Worm (Caenorhabditis elegans) whole organism, young adult: ENCODE data around the gene hira-1.

Source experiments
- B0019.2 ChIP-seq: fragments of 200-800 bp; sonication (Bioruptor generic); conservative IDR thresholded peaks from 2 replicates; pipeline ENCODE4 v1.3.6; 2022; ENCODE audit warnings: missing genetic modification reagents, missing genetic modification characterization, missing compliant biosample characterization
- B0035.1 ChIP-seq: sonication (generic microtip); optimal IDR thresholded peaks from 2 replicates; lab custom pipeline; 2016; ENCODE audit warnings: missing genetic modification characterization, mild to moderate bottlenecking, missing compliant biosample characterization, missing genotype, missing genetic modification reagents
- B0261.1 ChIP-seq: sonication (generic microtip); optimal IDR thresholded peaks from 2 replicates; lab custom pipeline; 2016; ENCODE audit warnings: mild to moderate bottlenecking, missing genetic modification characterization, moderate library complexity, missing compliant biosample characterization
- C17E4.6 ChIP-seq: fragments of 200-800 bp; sonication (Bioruptor generic); IDR thresholded peaks from 2 replicates; pipeline ENCODE4 v1.3.6; 2022; ENCODE audit warnings: missing genetic modification reagents, missing genetic modification characterization, missing compliant biosample characterization
- F10E7.11 ChIP-seq: sonication (generic microtip); optimal IDR thresholded peaks from 2 replicates; lab custom pipeline; 2017; ENCODE audit warnings: mild to moderate bottlenecking, missing genetic modification characterization, moderate library complexity, missing compliant biosample characterization
- F33H1.4 ChIP-seq: fragments of 200-800 bp; sonication (Bioruptor generic); IDR thresholded peaks from 2 replicates; pipeline ENCODE4 v1.3.6; 2022; ENCODE audit warnings: missing genetic modification reagents, missing genetic modification characterization, missing compliant biosample characterization
- F57C9.4 ChIP-seq: sonication (generic microtip); optimal IDR thresholded peaks from 2 replicates; lab custom pipeline; 2017; ENCODE audit warnings: mild to moderate bottlenecking, missing genetic modification characterization, missing compliant biosample characterization
- K11D2.4 ChIP-seq: fragments of 200-800 bp; sonication (Bioruptor generic); IDR thresholded peaks from 2 replicates; pipeline ENCODE4 v1.3.6; 2022; ENCODE audit warnings: missing genetic modification reagents, missing genetic modification characterization, missing compliant biosample characterization
- K12H6.12 ChIP-seq: fragments of 200-800 bp; sonication (Bioruptor generic); optimal IDR thresholded peaks from 2 replicates; lab custom pipeline; 2018; ENCODE audit warnings: mild to moderate bottlenecking, missing genetic modification characterization, missing compliant biosample characterization
- T07F8.4 ChIP-seq: sonication (generic microtip); optimal IDR thresholded peaks from 2 replicates; lab custom pipeline; 2016; ENCODE audit warnings: mild to moderate bottlenecking, missing genetic modification characterization, moderate library complexity, missing compliant biosample characterization
- Y95B8A.8 ChIP-seq: fragments of 200-800 bp; sonication (Bioruptor generic); IDR thresholded peaks from 2 replicates; pipeline ENCODE4 v1.3.6; 2022; ENCODE audit warnings: missing genetic modification reagents, missing genetic modification characterization, missing compliant biosample characterization
- ZK185.1 ChIP-seq: sonication (generic microtip); optimal IDR thresholded peaks from 2 replicates; lab custom pipeline; 2016; ENCODE audit warnings: mild to moderate bottlenecking, missing genetic modification characterization, missing compliant biosample characterization; ENCODE audit not compliant: poor library complexity, severe bottlenecking
- athp-1 ChIP-seq: sonication (generic microtip); optimal IDR thresholded peaks from 2 replicates; lab custom pipeline; 2017; ENCODE audit warnings: mild to moderate bottlenecking, missing genetic modification characterization, missing compliant biosample characterization
- attf-3 ChIP-seq: fragments of 200-800 bp; sonication (Bioruptor generic); conservative IDR thresholded peaks from 2 replicates; pipeline ENCODE4 v1.3.6; 2022; ENCODE audit warnings: missing genetic modification reagents, missing genetic modification characterization, missing compliant biosample characterization
- attf-5 ChIP-seq: fragments of 200-800 bp; sonication (Bioruptor generic); optimal IDR thresholded peaks from 2 replicates; lab custom pipeline; 2018; ENCODE audit warnings: mild to moderate bottlenecking, missing genetic modification characterization, missing compliant biosample characterization
- bed-2 ChIP-seq: fragments of 200-800 bp; sonication (Bioruptor generic); IDR thresholded peaks from 2 replicates; pipeline ENCODE4 v1.3.6; 2022; ENCODE audit warnings: missing genetic modification reagents, missing genetic modification characterization, missing compliant biosample characterization
- ceh-100 ChIP-seq: fragments of 200-800 bp; sonication (Bioruptor generic); IDR thresholded peaks from 2 replicates; pipeline ENCODE4 v1.3.6; 2022; ENCODE audit warnings: missing genetic modification reagents, missing genetic modification characterization, missing compliant biosample characterization
- ceh-79 ChIP-seq: sonication (generic microtip); optimal IDR thresholded peaks from 2 replicates; lab custom pipeline; 2017; ENCODE audit warnings: mild to moderate bottlenecking, missing genetic modification characterization, missing compliant biosample characterization
- ceh-91 ChIP-seq: fragments of 200-800 bp; sonication (Bioruptor generic); IDR thresholded peaks from 2 replicates; pipeline ENCODE4 v1.3.6; 2022; ENCODE audit warnings: missing genetic modification reagents, missing genetic modification characterization, missing compliant biosample characterization
- chd-7 ChIP-seq: sonication (generic microtip); optimal IDR thresholded peaks from 2 replicates; lab custom pipeline; 2016; ENCODE audit warnings: mild to moderate bottlenecking, missing genetic modification characterization, moderate library complexity, missing compliant biosample characterization
- dox-1 ChIP-seq: fragments of 200-800 bp; sonication (Bioruptor generic); IDR thresholded peaks from 2 replicates; pipeline ENCODE4 v1.3.6; 2022; ENCODE audit warnings: missing genetic modification reagents, missing genetic modification characterization, missing compliant biosample characterization
- egl-44 ChIP-seq: fragments of 200-800 bp; sonication (Bioruptor generic); IDR thresholded peaks from 2 replicates; pipeline ENCODE4 v1.3.6; 2022; ENCODE audit warnings: missing genetic modification reagents, missing genetic modification characterization, missing compliant biosample characterization
- egrh-3 ChIP-seq: fragments of 200-800 bp; sonication (Bioruptor generic); IDR thresholded peaks from 2 replicates; pipeline ENCODE4 v1.3.6; 2022; ENCODE audit warnings: missing genetic modification reagents, missing genetic modification characterization, missing compliant biosample characterization
- ekl-4 ChIP-seq: fragments of 200-800 bp; sonication (Bioruptor generic); IDR thresholded peaks from 2 replicates; pipeline ENCODE4 v1.3.6; 2022; ENCODE audit warnings: missing genetic modification reagents, missing genetic modification characterization, missing compliant biosample characterization
- fkh-3 ChIP-seq: sonication (generic microtip); optimal IDR thresholded peaks from 2 replicates; lab custom pipeline; 2016; ENCODE audit warnings: mild to moderate bottlenecking, missing genetic modification characterization, missing compliant biosample characterization
- hmg-1.2 ChIP-seq: fragments of 200-800 bp; sonication (Bioruptor generic); IDR thresholded peaks from 2 replicates; pipeline ENCODE4 v1.3.6; 2022; ENCODE audit warnings: missing genetic modification reagents, missing genetic modification characterization, missing compliant biosample characterization
- hmg-20 ChIP-seq: fragments of 200-800 bp; sonication (Bioruptor generic); IDR thresholded peaks from 2 replicates; pipeline ENCODE4 v1.3.6; 2022; ENCODE audit warnings: missing genetic modification reagents, missing genetic modification characterization, missing compliant biosample characterization
- let-607 ChIP-seq, 2 experiments: fragments of 200-800 bp in 1 of 2; sonication (Bioruptor generic) in 1 of 2; sonication (generic microtip) in 1 of 2; optimal IDR thresholded peaks; 2 replicates each; lab custom pipeline; 2016 to 2018; ENCODE audit warnings: mild to moderate bottlenecking in 2 of 2, missing compliant biosample characterization in 2 of 2, missing genetic modification characterization in 2 of 2, moderate library complexity in 2 of 2, missing genotype in 1 of 2
- lin-40 ChIP-seq: sonication (generic microtip); optimal IDR thresholded peaks from 2 replicates; lab custom pipeline; 2016; ENCODE audit warnings: missing genetic modification characterization, mild to moderate bottlenecking, missing compliant biosample characterization, missing genotype, missing genetic modification reagents
- lin-54 ChIP-seq: fragments of 200-800 bp; sonication (Bioruptor generic); optimal IDR thresholded peaks from 2 replicates; lab custom pipeline; 2018; ENCODE audit warnings: mild to moderate bottlenecking, missing genetic modification characterization, missing compliant biosample characterization
- lsl-1 ChIP-seq: fragments of 200-800 bp; sonication (Bioruptor generic); optimal IDR thresholded peaks from 2 replicates; lab custom pipeline; 2018; ENCODE audit warnings: mild to moderate bottlenecking, missing genetic modification characterization, moderate library complexity, missing compliant biosample characterization
- madf-10 ChIP-seq: sonication (generic microtip); optimal IDR thresholded peaks from 2 replicates; lab custom pipeline; 2016; ENCODE audit warnings: mild to moderate bottlenecking, missing genetic modification characterization, missing compliant biosample characterization
- nhr-120 ChIP-seq: fragments of 200-800 bp; sonication (Bioruptor generic); IDR thresholded peaks from 2 replicates; pipeline ENCODE4 v1.3.6; 2022; ENCODE audit warnings: missing genetic modification characterization, missing compliant biosample characterization
- nhr-27 ChIP-seq: fragments of 200-800 bp; sonication (Bioruptor generic); optimal IDR thresholded peaks from 2 replicates; lab custom pipeline; 2018; ENCODE audit warnings: mild to moderate bottlenecking, missing genetic modification characterization, moderate library complexity, missing compliant biosample characterization
- nhr-80 ChIP-seq: sonication (generic microtip); optimal IDR thresholded peaks from 2 replicates; lab custom pipeline; 2016; ENCODE audit warnings: missing genetic modification characterization, missing compliant biosample characterization
- pbrm-1 ChIP-seq: fragments of 200-800 bp; sonication (Bioruptor generic); IDR thresholded peaks from 2 replicates; pipeline ENCODE4 v1.3.6; 2022; ENCODE audit warnings: missing genetic modification reagents, missing genetic modification characterization, missing compliant biosample characterization
- repo-1 ChIP-seq: sonication (generic microtip); optimal IDR thresholded peaks from 2 replicates; lab custom pipeline; 2017; ENCODE audit warnings: mild to moderate bottlenecking, missing genetic modification characterization, missing compliant biosample characterization
- rpc-1 ChIP-seq, 2 experiments: fragments of 150-350 bp in 1 of 2; sonication (generic microtip) in 1 of 2; optimal IDR thresholded peaks; 2 replicates each; lab custom pipeline; 2014 to 2018; ENCODE audit warnings: missing biosample characterization in 1 of 2, missing genetic modification characterization in 1 of 2, missing genetic modification reagents in 1 of 2, missing genotype in 1 of 2
- snpc-4 ChIP-seq, 5 experiments: fragments of 150-350 bp in 1 of 5; sonication (generic microtip) in 4 of 5; optimal IDR thresholded peaks; 2 replicates each; lab custom pipeline; 2014 to 2018; ENCODE audit warnings: missing genetic modification characterization in 5 of 5, missing biosample characterization in 3 of 5, antibody characterized with exemption in 2 of 5, mild to moderate bottlenecking in 2 of 5, missing compliant biosample characterization in 2 of 5, missing genotype in 2 of 5, moderate library complexity in 2 of 5, missing genetic modification reagents in 1 of 5
- somi-1 ChIP-seq: fragments of 200-800 bp; sonication (Bioruptor generic); optimal IDR thresholded peaks from 2 replicates; lab custom pipeline; 2018; ENCODE audit warnings: mild to moderate bottlenecking, missing genetic modification characterization, missing compliant biosample characterization
- tlf-1 ChIP-seq: fragments of 200-800 bp; sonication (Bioruptor generic); optimal IDR thresholded peaks from 2 replicates; lab custom pipeline; 2018; ENCODE audit warnings: mild to moderate bottlenecking, missing genetic modification characterization, missing compliant biosample characterization
- xnd-1 ChIP-seq: sonication (generic microtip); optimal IDR thresholded peaks from 2 replicates; lab custom pipeline; 2016; ENCODE audit warnings: missing genotype, missing genetic modification reagents, missing genetic modification characterization, missing compliant biosample characterization
- zim-3 ChIP-seq: sonication (generic microtip); optimal IDR thresholded peaks from 2 replicates; lab custom pipeline; 2017; ENCODE audit warnings: mild to moderate bottlenecking, missing genetic modification characterization, moderate library complexity, missing compliant biosample characterization
- ztf-18 ChIP-seq: sonication (generic microtip); optimal IDR thresholded peaks from 2 replicates; lab custom pipeline; 2016; ENCODE audit warnings: missing genotype, mild to moderate bottlenecking, missing genetic modification characterization, missing compliant biosample characterization
- ztf-3 ChIP-seq: fragments of 200-800 bp; sonication (Bioruptor generic); optimal IDR thresholded peaks from 2 replicates; lab custom pipeline; 2018; ENCODE audit warnings: mild to moderate bottlenecking, missing genetic modification characterization, missing compliant biosample characterization
- ztf-6 ChIP-seq: fragments of 200-800 bp; sonication (Bioruptor generic); IDR thresholded peaks from 2 replicates; pipeline ENCODE4 v1.3.6; 2022; ENCODE audit warnings: missing genetic modification reagents, missing genetic modification characterization, missing compliant biosample characterization

The hira-1 gene

DNA sequence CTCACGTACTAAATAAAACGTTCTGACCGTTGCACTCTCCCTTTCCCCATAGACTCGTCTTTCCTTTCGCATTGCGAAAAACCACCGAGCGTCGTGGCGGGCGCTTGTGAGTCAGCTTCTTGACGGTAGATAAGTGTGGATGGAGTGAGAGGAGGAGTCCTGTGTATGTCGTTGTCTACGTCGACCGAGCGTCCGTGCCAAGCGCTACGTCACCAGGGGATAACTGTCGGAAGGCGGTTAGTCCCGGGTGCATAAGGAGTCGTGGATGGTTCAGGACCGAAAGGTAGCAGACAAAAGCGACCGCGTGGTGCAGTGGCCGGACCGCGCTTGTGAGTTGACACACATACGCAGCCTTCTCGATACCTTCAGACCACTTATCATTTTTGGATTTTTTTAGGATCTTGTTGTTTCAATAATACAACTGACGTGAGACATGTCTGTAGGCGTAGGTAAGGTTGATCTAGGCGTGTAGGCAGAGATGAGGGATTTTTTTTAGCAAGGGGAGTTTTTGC lies 20.3 kb downstream of the hira-1 start (continued):
- TF ChIP-seq K12H6.12 (tag; lab: Kevin White, UChicago): peak; percentile 78
- TF ChIP-seq egl-44 (GFP tag; lab: Robert Waterston, UW): peak; percentile 94
- TF ChIP-seq B0019.2: 0 out of 2 replicates have a peak, but pooled peaks have one; percentile 29
- TF ChIP-seq attf-3: 0 out of 2 replicates have a peak, but pooled peaks have one; percentile 28
- TF ChIP-seq xnd-1 (tag; lab: Kevin White, UChicago): peak; percentile 18
- TF ChIP-seq T07F8.4 (tag; lab: Kevin White, UChicago): peak; percentile 36
- peak; percentile 67 for TF ChIP-seq zim-3 (tag; lab: Kevin White, UChicago)
- peak; percentile 60; the same call in 1 of the 2 replicates for TF ChIP-seq pbrm-1 (GFP tag; lab: Robert Waterston, UW)
- peak; percentile 69 for TF ChIP-seq hmg-1.2 (GFP tag; lab: Robert Waterston, UW)
- TF ChIP-seq nhr-27 (tag; lab: Kevin White, UChicago): peak; percentile 46
- peak; percentile 31 for TF ChIP-seq snpc-4 (GFP tag; optimal IDR thresholded peaks at IDR 0.05; lab: Kevin White, UChicago)
- TF ChIP-seq snpc-4 (tag; optimal IDR thresholded peaks at IDR 0.05; lab: Kevin White, UChicago): peak in 2 of 4 experiments; percentile 15 to 60
- peak; percentile 48 to 60 for TF ChIP-seq let-607 (tag; optimal IDR thresholded peaks at IDR 0.05; lab: Kevin White, UChicago)
- TF ChIP-seq chd-7: peak; percentile 79
- TF ChIP-seq ceh-79: peak; percentile 38
- peak; percentile 52 for TF ChIP-seq tlf-1 (GFP tag; lab: Kevin White, UChicago)
- peak; percentile 73; the same call in 1 of the 2 replicates for TF ChIP-seq Y95B8A.8 (GFP tag; lab: Robert Waterston, UW)
- peak; percentile 40 for TF ChIP-seq B0035.1 (tag; lab: Kevin White, UChicago)
- TF ChIP-seq fkh-3 (tag; lab: Kevin White, UChicago): peak; percentile 83
- peak; percentile 79 for TF ChIP-seq repo-1 (tag; lab: Kevin White, UChicago)
- TF ChIP-seq F33H1.4: peak; percentile 61
- peak; percentile 73 for TF ChIP-seq attf-5 (GFP tag; lab: Kevin White, UChicago)
- 0 out of 2 replicates have a peak, but pooled peaks have one; percentile 5 for TF ChIP-seq ztf-6
- peak; percentile 78; the same call in 1 of the 2 replicates for TF ChIP-seq bed-2 (GFP tag; lab: Robert Waterston, UW)
- TF ChIP-seq ZK185.1 (tag; lab: Kevin White, UChicago): peak; percentile 58
- peak; percentile 69 for TF ChIP-seq lsl-1 (GFP tag; lab: Kevin White, UChicago)
- TF ChIP-seq ceh-91 (GFP tag; lab: Robert Waterston, UW): peak; percentile 62; the same call in 1 of the 2 replicates
- peak; percentile 65 for TF ChIP-seq lin-54 (GFP tag; lab: Kevin White, UChicago)
- peak; percentile 70; the same call in 1 of the 2 replicates for TF ChIP-seq ekl-4 (GFP tag; lab: Robert Waterston, UW)
- TF ChIP-seq egrh-3 (GFP tag; lab: Robert Waterston, UW): peak; percentile 80
- peak; percentile 70 for TF ChIP-seq F57C9.4
- peak; percentile 62 for TF ChIP-seq ceh-100 (GFP tag; lab: Robert Waterston, UW)
- peak; percentile 20; the same call in 1 of the 2 replicates for TF ChIP-seq hmg-20
- peak; percentile 44 for TF ChIP-seq somi-1 (GFP tag; lab: Kevin White, UChicago)
- TF ChIP-seq nhr-120 (GFP tag; lab: Robert Waterston, UW): 0 out of 2 replicates have a peak, but pooled peaks have one; percentile 39
- TF ChIP-seq lin-40 (tag; lab: Kevin White, UChicago): peak; percentile 72
- TF ChIP-seq ztf-3 (GFP tag; lab: Kevin White, UChicago): peak; percentile 35
- TF ChIP-seq C17E4.6 (GFP tag; lab: Robert Waterston, UW): peak; percentile 68; the same call in 1 of the 2 replicates
- TF ChIP-seq madf-10 (tag; lab: Kevin White, UChicago): peak; percentile 80
- TF ChIP-seq B0261.1: peak; percentile 68
- peak; percentile 78 for TF ChIP-seq ztf-18 (tag; lab: Kevin White, UChicago)
- TF ChIP-seq F10E7.11 (tag; lab: Kevin White, UChicago): peak; percentile 49
- peak; percentile 69 for TF ChIP-seq K11D2.4 (GFP tag; lab: Robert Waterston, UW)
- TF ChIP-seq athp-1: peak; percentile 57
- TF ChIP-seq dox-1 (GFP tag; lab: Robert Waterston, UW): peak; percentile 96; the same call in 1 of the 2 replicates
- TF ChIP-seq rpc-1 (optimal IDR thresholded peaks at IDR 0.05; lab: Kevin White, UChicago): peak; percentile 70
- TF ChIP-seq rpc-1 (tag; optimal IDR thresholded peaks at IDR 0.05; lab: Kevin White, UChicago): peak; percentile 68
- TF ChIP-seq nhr-80 (tag; lab: Kevin White, UChicago): peak; percentile 82
